Worm (Caenorhabditis elegans) whole organism, L3 larva: ENCODE results near the gene F13A2.5.

Source experiments
- ZK546.5 ChIP-seq: sonication (generic microtip); optimal IDR thresholded peaks from 2 replicates; lab custom pipeline; 2017; ENCODE audit warnings: missing biosample characterization, missing genetic modification characterization
- aly-2 ChIP-seq: fragments of 150-350 bp; optimal IDR thresholded peaks from 2 replicates; lab custom pipeline; 2014; ENCODE audit warnings: missing biosample characterization, missing genetic modification characterization
- ama-1 ChIP-seq: fragments of 150-350 bp; optimal IDR thresholded peaks from 2 replicates; lab custom pipeline; 2018
- ceh-82 ChIP-seq: fragments of 150-350 bp; optimal IDR thresholded peaks from 2 replicates; lab custom pipeline; 2014; ENCODE audit warnings: missing biosample characterization, missing genetic modification characterization
- daf-12 ChIP-seq: fragments of 150-350 bp; optimal IDR thresholded peaks from 2 replicates; lab custom pipeline; 2014; ENCODE audit warnings: missing biosample characterization, missing genetic modification reagents, missing genetic modification characterization
- egl-27 ChIP-seq: sonication (generic microtip); optimal IDR thresholded peaks from 4 replicates; lab custom pipeline; 2017; ENCODE audit warnings: missing biosample characterization, missing genetic modification reagents, missing genetic modification characterization
- egl-5 ChIP-seq: fragments of 150-350 bp; optimal IDR thresholded peaks from 2 replicates; lab custom pipeline; 2017; ENCODE audit warnings: missing biosample characterization, missing genetic modification reagents, missing genetic modification characterization, inconsistent platforms
- elt-1 ChIP-seq: fragments of 150-350 bp; optimal IDR thresholded peaks from 2 replicates; lab custom pipeline; 2014; ENCODE audit warnings: missing biosample characterization, missing genetic modification characterization
- elt-2 ChIP-seq: sonication (generic microtip); optimal IDR thresholded peaks from 2 replicates; lab custom pipeline; 2016; ENCODE audit warnings: missing genetic modification reagents, mild to moderate bottlenecking, missing genetic modification characterization, missing compliant biosample characterization
- elt-3 ChIP-seq, 3 experiments: fragments of 150-350 bp in 1 of 3; sonication (generic microtip) in 2 of 3; optimal IDR thresholded peaks; 2 replicates in 2 of 3; 4 replicates in 1 of 3; lab custom pipeline; 2014 to 2017; ENCODE audit warnings: missing biosample characterization in 3 of 3, missing genetic modification characterization in 3 of 3
- fos-1 ChIP-seq: fragments of 150-350 bp; optimal IDR thresholded peaks from 2 replicates; lab custom pipeline; 2014; ENCODE audit warnings: missing biosample characterization, missing genetic modification characterization
- jun-1 ChIP-seq: fragments of 150-350 bp; optimal IDR thresholded peaks from 2 replicates; lab custom pipeline; 2014; ENCODE audit warnings: missing biosample characterization, missing genetic modification reagents, missing genetic modification characterization
- lin-15B ChIP-seq: fragments of 150-350 bp; optimal IDR thresholded peaks from 2 replicates; lab custom pipeline; 2014; ENCODE audit warnings: missing biosample characterization, missing genetic modification characterization
- lin-39 ChIP-seq: fragments of 150-350 bp; optimal IDR thresholded peaks from 2 replicates; lab custom pipeline; 2018; ENCODE audit warnings: missing biosample characterization, missing genetic modification reagents, missing genetic modification characterization
- lsy-12 ChIP-seq: sonication (generic microtip); optimal IDR thresholded peaks from 2 replicates; lab custom pipeline; 2016; ENCODE audit warnings: mild to moderate bottlenecking, missing genetic modification characterization, missing compliant biosample characterization
- mdl-1 ChIP-seq: fragments of 150-350 bp; optimal IDR thresholded peaks from 2 replicates; lab custom pipeline; 2014; ENCODE audit warnings: missing biosample characterization, missing genetic modification characterization
- nfya-1 ChIP-seq: sonication (generic microtip); optimal IDR thresholded peaks from 2 replicates; lab custom pipeline; 2017; ENCODE audit warnings: missing genetic modification characterization, mild to moderate bottlenecking, missing compliant biosample characterization, antibody characterized with exemption, moderate library complexity; ENCODE audit not compliant: insufficient read depth
- nhr-11 ChIP-seq: fragments of 150-350 bp; optimal IDR thresholded peaks from 2 replicates; lab custom pipeline; 2014; ENCODE audit warnings: missing biosample characterization, missing genetic modification characterization
- nhr-12 ChIP-seq: fragments of 150-350 bp; optimal IDR thresholded peaks from 2 replicates; lab custom pipeline; 2014; ENCODE audit warnings: missing biosample characterization, missing genetic modification characterization
- nhr-23 ChIP-seq: fragments of 150-350 bp; optimal IDR thresholded peaks from 2 replicates; lab custom pipeline; 2014; ENCODE audit warnings: missing biosample characterization, missing genetic modification reagents, missing genetic modification characterization
- nhr-237 ChIP-seq: fragments of 150-350 bp; optimal IDR thresholded peaks from 2 replicates; lab custom pipeline; 2014; ENCODE audit warnings: missing biosample characterization, missing genetic modification characterization
- nhr-25 ChIP-seq: sonication (generic microtip); optimal IDR thresholded peaks from 2 replicates; lab custom pipeline; 2017; ENCODE audit warnings: missing biosample characterization, missing genetic modification characterization
- nhr-28 ChIP-seq: fragments of 150-350 bp; optimal IDR thresholded peaks from 2 replicates; lab custom pipeline; 2014; ENCODE audit warnings: missing biosample characterization, missing genetic modification characterization
- nhr-43 ChIP-seq: sonication (generic microtip); optimal IDR thresholded peaks from 2 replicates; lab custom pipeline; 2016; ENCODE audit warnings: mild to moderate bottlenecking, missing genetic modification characterization, missing compliant biosample characterization; ENCODE audit not compliant: poor library complexity, severe bottlenecking
- nhr-67 ChIP-seq: fragments of 150-350 bp; optimal IDR thresholded peaks from 2 replicates; lab custom pipeline; 2014; ENCODE audit warnings: missing biosample characterization, missing genetic modification characterization
- nhr-76 ChIP-seq: fragments of 150-350 bp; sonication (generic microtip); optimal IDR thresholded peaks from 5 replicates; lab custom pipeline; 2014; ENCODE audit warnings: missing biosample characterization, missing genetic modification characterization
- nhr-77 ChIP-seq: fragments of 150-350 bp; optimal IDR thresholded peaks from 2 replicates; lab custom pipeline; 2014; ENCODE audit warnings: missing biosample characterization, missing genetic modification characterization
- pha-4 ChIP-seq: fragments of 150-350 bp; optimal IDR thresholded peaks from 2 replicates; lab custom pipeline; 2014; ENCODE audit warnings: missing biosample characterization, missing genetic modification reagents, missing genetic modification characterization
- pqm-1 ChIP-seq: fragments of 150-350 bp; optimal IDR thresholded peaks from 2 replicates; lab custom pipeline; 2017; ENCODE audit warnings: missing biosample characterization, missing genetic modification characterization, inconsistent platforms
- sea-2 ChIP-seq: fragments of 150-350 bp; sonication (generic microtip); optimal IDR thresholded peaks from 4 replicates; lab custom pipeline; 2014; ENCODE audit warnings: missing biosample characterization, missing genetic modification reagents, missing genetic modification characterization
- skn-1 ChIP-seq: fragments of 150-350 bp; optimal IDR thresholded peaks from 2 replicates; lab custom pipeline; 2014; ENCODE audit warnings: missing biosample characterization, missing genetic modification characterization
- snpc-4 ChIP-seq: fragments of 150-350 bp; optimal IDR thresholded peaks from 2 replicates; lab custom pipeline; 2014; ENCODE audit warnings: missing biosample characterization, missing genetic modification characterization
- tbx-2 ChIP-seq: sonication (generic microtip); optimal IDR thresholded peaks from 2 replicates; lab custom pipeline; 2016; ENCODE audit warnings: mild to moderate bottlenecking, missing genetic modification characterization, missing compliant biosample characterization
- unc-39 ChIP-seq: sonication (generic microtip); optimal IDR thresholded peaks from 4 replicates; lab custom pipeline; 2017; ENCODE audit warnings: missing biosample characterization, missing genetic modification characterization
- unc-62 ChIP-seq: fragments of 150-350 bp; sonication (generic microtip); optimal IDR thresholded peaks from 4 replicates; lab custom pipeline; 2014; ENCODE audit warnings: missing biosample characterization, missing genetic modification reagents, missing genetic modification characterization
- zag-1 ChIP-seq: fragments of 150-350 bp; optimal IDR thresholded peaks from 2 replicates; lab custom pipeline; 2014; ENCODE audit warnings: missing biosample characterization, missing genetic modification characterization
- ztf-11 ChIP-seq: fragments of 150-350 bp; optimal IDR thresholded peaks from 2 replicates; lab custom pipeline; 2014; ENCODE audit warnings: missing biosample characterization, missing genetic modification characterization
- ztf-4 ChIP-seq: fragments of 150-350 bp; optimal IDR thresholded peaks from 2 replicates; lab custom pipeline; 2014; ENCODE audit warnings: missing biosample characterization, missing genetic modification characterization

F13A2.5 gene

ce11 chrV:4377622-4378021 lies 24.1 kb downstream of the F13A2.5 start, which contains the start of gene F32D1.8:
TSS of gene F32D1.8 (minus strand) at chrV:4377722.
- TF ChIP-seq nhr-77 (tag; lab: Kevin White, UChicago) (no peak), pha-4 (tag; lab: Kevin White, UChicago) (no peak), nfya-1 (tag; lab: Kevin White, UChicago) (no peak), nhr-76 (no peak), elt-3 (tag; optimal IDR thresholded peaks at IDR 0.05; lab: Kevin White, UChicago) (no peak), egl-5 (no peak), ztf-4 (tag; lab: Kevin White, UChicago) (no peak), lin-39 (tag; lab: Kevin White, UChicago) (no peak)

ce11 chrV:4375807-4376564 lies 25.8 kb downstream of the F13A2.5 start, which contains the start of gene F32D1.7:
TSS of gene F32D1.7 (minus strand) at chrV:4376173.
- TF ChIP-seq skn-1 (tag; lab: Kevin White, UChicago) (no peak), nfya-1 (tag; lab: Kevin White, UChicago) (no peak), unc-39 (tag; lab: Kevin White, UChicago) (no peak), egl-27 (tag; lab: Kevin White, UChicago) (no peak), ceh-82 (no peak), sea-2 (no peak), nhr-67 (tag; lab: Kevin White, UChicago) (no peak), daf-12 (tag; lab: Kevin White, UChicago) (no peak), lsy-12 (tag; lab: Kevin White, UChicago) (no peak), nhr-77 (tag; lab: Kevin White, UChicago) (no peak), ztf-11 (tag; lab: Kevin White, UChicago) (no peak), fos-1 (no peak), ama-1 (lab: Kevin White, UChicago) (no peak)

- TF ChIP-seq unc-39 (tag; lab: Kevin White, UChicago) (no peak), nfya-1 (tag; lab: Kevin White, UChicago) (no peak), lsy-12 (tag; lab: Kevin White, UChicago) (no peak), unc-62 (GFP tag; lab: Kevin White, UChicago) (no peak), elt-3 (tag; optimal IDR thresholded peaks at IDR 0.05; lab: Kevin White, UChicago) (no peak), lin-39 (tag; lab: Kevin White, UChicago) (no peak), ceh-82 (no peak)
Measured at ce11 chrV:4374625-4375024, 27.1 kb downstream of the F13A2.5 start, which contains the start of gene neg-1. TSS of gene neg-1 (minus strand) at chrV:4374874.

ce11 chrV:4373656-4374055 lies 28.1 kb downstream of the F13A2.5 start:
- TF ChIP-seq snpc-4 (tag; lab: Kevin White, UChicago) (no peak), jun-1 (tag; lab: Kevin White, UChicago) (no peak), pqm-1 (tag; lab: Kevin White, UChicago) (no peak), nhr-28 (tag; lab: Kevin White, UChicago) (no peak), nhr-12 (tag; lab: Kevin White, UChicago) (no peak), elt-1 (tag; lab: Kevin White, UChicago) (no peak), egl-5 (no peak), nhr-43 (tag; lab: Kevin White, UChicago) (no peak), unc-39 (tag; lab: Kevin White, UChicago) (no peak), sea-2 (no peak), egl-27 (tag; lab: Kevin White, UChicago) (no peak), zag-1 (tag; lab: Kevin White, UChicago) (no peak), lin-15B (no peak), lsy-12 (tag; lab: Kevin White, UChicago) (no peak), unc-62 (GFP tag; lab: Kevin White, UChicago) (no peak), ZK546.5 (tag; lab: Kevin White, UChicago) (no peak), nhr-67 (tag; lab: Kevin White, UChicago) (no peak), elt-3 (tag; optimal IDR thresholded peaks at IDR 0.05; lab: Kevin White, UChicago) (no peak), tbx-2 (tag; lab: Kevin White, UChicago) (no peak), ceh-82 (no peak)

- no peak for TF ChIP-seq ceh-82
- no peak for TF ChIP-seq elt-2 (tag; lab: Kevin White, UChicago)
- TF ChIP-seq lin-15B, result no peak
- no peak for TF ChIP-seq nhr-77 (tag; lab: Kevin White, UChicago)
- TF ChIP-seq nhr-25, result no peak
- no peak for TF ChIP-seq nhr-12 (tag; lab: Kevin White, UChicago)
- TF ChIP-seq ZK546.5 (tag; lab: Kevin White, UChicago), result no peak
- TF ChIP-seq nhr-237, result no peak
- TF ChIP-seq ztf-4 (tag; lab: Kevin White, UChicago), result no peak
- TF ChIP-seq aly-2, result no peak
- TF ChIP-seq ztf-11 (tag; lab: Kevin White, UChicago), result no peak
- no peak for TF ChIP-seq nfya-1 (tag; lab: Kevin White, UChicago)
- no peak for TF ChIP-seq mdl-1 (tag; lab: Kevin White, UChicago)
- no peak for TF ChIP-seq fos-1
- no peak for TF ChIP-seq nhr-11 (tag; lab: Kevin White, UChicago)
- no peak for TF ChIP-seq nhr-23 (tag; lab: Kevin White, UChicago)
Measured at ce11 chrV:4372986-4373385, 28.8 kb downstream of the F13A2.5 start.
